Worm (Caenorhabditis elegans): Measurements from ENCODE around the gene srh-269.

DNA sequence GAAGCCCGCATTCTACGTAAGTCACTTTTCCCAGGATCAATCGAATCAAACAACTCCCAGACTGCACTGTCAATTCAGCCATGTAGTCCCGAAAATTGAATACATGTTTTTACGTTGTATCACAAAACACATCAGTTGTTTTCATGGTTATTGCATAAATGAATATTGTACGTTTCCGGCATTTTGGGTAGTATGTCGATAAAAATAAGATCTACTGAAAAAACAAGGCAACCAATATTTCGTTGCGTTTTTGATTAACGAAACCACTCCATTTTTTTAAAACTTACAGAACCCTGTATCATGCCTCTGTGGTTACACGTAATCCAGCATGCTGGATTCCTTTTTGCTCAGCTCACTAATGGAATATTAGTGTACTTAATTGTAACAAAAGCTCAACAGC is 18.7 kb downstream of the srh-269 start, which contains the start of gene str-149:
- TF ChIP-seq ZK546.5 (tag; optimal IDR thresholded peaks at IDR 0.05), result no peak
- no peak for TF ChIP-seq blmp-1 (tag; optimal IDR thresholded peaks at IDR 0.05; ENCODE audit: insufficient read depth)

Data from whole organism, L2 larva.